Worm (Caenorhabditis elegans): ENCODE measurements around the gene cks-1.

cks-1 gene

ce11 chrIV:8512679-8513078, 1.0 kb upstream of the cks-1 start, which contains the start of gene C09G4.4:
Gene C09G4.4, plus strand, starts transcription at chrIV:8512979.
- TF ChIP-seq ttx-3 (tag; optimal IDR thresholded peaks at IDR 0.05): no peak
- TF ChIP-seq elt-2 (tag; optimal IDR thresholded peaks at IDR 0.05): peak; percentile 15

- no peak for TF ChIP-seq pqm-1 (tag; optimal IDR thresholded peaks at IDR 0.05)
- no peak for TF ChIP-seq C38D4.7 (GFP tag; optimal IDR thresholded peaks at IDR 0.05)
- TF ChIP-seq elt-2 (tag; optimal IDR thresholded peaks at IDR 0.05): no peak
- TF ChIP-seq sdc-2 (tag; optimal IDR thresholded peaks at IDR 0.05): no peak
- TF ChIP-seq ceh-18 (tag; optimal IDR thresholded peaks at IDR 0.05): no peak
- TF ChIP-seq ttx-3 (tag; optimal IDR thresholded peaks at IDR 0.05): no peak
- TF ChIP-seq pha-4 (tag; optimal IDR thresholded peaks at IDR 0.05): no peak
- no peak for TF ChIP-seq ztf-16 (tag; optimal IDR thresholded peaks at IDR 0.05)
Measured at ce11 chrIV:8514546-8514945, 827 bp downstream of the cks-1 start.

- TF ChIP-seq ceh-30 (tag; optimal IDR thresholded peaks at IDR 0.05): no peak
- TF ChIP-seq ceh-9 (tag; optimal IDR thresholded peaks at IDR 0.05): no peak
- TF ChIP-seq nfya-1 (tag; optimal IDR thresholded peaks at IDR 0.05): no peak
- no peak for TF ChIP-seq sdc-2 (tag; optimal IDR thresholded peaks at IDR 0.05)
- no peak for TF ChIP-seq fkh-6 (tag; optimal IDR thresholded peaks at IDR 0.05)
- TF ChIP-seq ref-2 (tag; optimal IDR thresholded peaks at IDR 0.05): no peak
- TF ChIP-seq sox-4 (tag; optimal IDR thresholded peaks at IDR 0.05): no peak
- TF ChIP-seq pqm-1 (tag; optimal IDR thresholded peaks at IDR 0.05): no peak
- no peak for TF ChIP-seq lim-6 (tag; optimal IDR thresholded peaks at IDR 0.05)
Measured at ce11 chrIV:8519949-8520348, 6.2 kb downstream of the cks-1 start.

- TF ChIP-seq hlh-30 (tag; optimal IDR thresholded peaks at IDR 0.05; ENCODE audit: insufficient read depth) (no peak), lin-11 (tag; optimal IDR thresholded peaks at IDR 0.05) (no peak), fkh-6 (tag; optimal IDR thresholded peaks at IDR 0.05) (no peak), ceh-18 (tag; optimal IDR thresholded peaks at IDR 0.05) (no peak)
Measured at ce11 chrIV:8520594-8520993, 6.9 kb downstream of the cks-1 start, which contains the start of gene pkg-2. Gene pkg-2, plus strand, starts transcription at chrIV:8520894.

- TF ChIP-seq ahr-1 (tag; optimal IDR thresholded peaks at IDR 0.05): no peak
- TF ChIP-seq ceh-18 (tag; optimal IDR thresholded peaks at IDR 0.05): no peak
- no peak for TF ChIP-seq odd-2 (tag; optimal IDR thresholded peaks at IDR 0.05)
- no peak for TF ChIP-seq hlh-15 (tag; optimal IDR thresholded peaks at IDR 0.05)
- TF ChIP-seq sox-4 (tag; optimal IDR thresholded peaks at IDR 0.05): no peak
Measured at ce11 chrIV:8523981-8524380, 10.3 kb downstream of the cks-1 start.

- TF ChIP-seq ceh-18 (tag; optimal IDR thresholded peaks at IDR 0.05) (peak; percentile 73), unc-55 (GFP tag; optimal IDR thresholded peaks at IDR 0.05) (peak; percentile 73), pros-1 (tag; optimal IDR thresholded peaks at IDR 0.05) (no peak)
Measured at ce11 chrIV:8526050-8526449, 12.3 kb downstream of the cks-1 start.

- no peak for TF ChIP-seq ceh-30 (tag; optimal IDR thresholded peaks at IDR 0.05)
- no peak for TF ChIP-seq elt-2 (tag; optimal IDR thresholded peaks at IDR 0.05)
- TF ChIP-seq ceh-31 (tag; optimal IDR thresholded peaks at IDR 0.05): no peak
Measured at ce11 chrIV:8526579-8526978, 12.9 kb downstream of the cks-1 start.

ce11 chrIV:8527598-8528012, 13.9 kb downstream of the cks-1 start:
- peak; percentile 82 for TF ChIP-seq hlh-30 (tag; optimal IDR thresholded peaks at IDR 0.05; ENCODE audit: insufficient read depth)
- TF ChIP-seq ceh-30 (tag; optimal IDR thresholded peaks at IDR 0.05): no peak
- TF ChIP-seq elt-2 (tag; optimal IDR thresholded peaks at IDR 0.05): peak; percentile 95
- no peak for TF ChIP-seq pax-1 (tag; optimal IDR thresholded peaks at IDR 0.05)
- TF ChIP-seq pqm-1 (tag; optimal IDR thresholded peaks at IDR 0.05): peak; percentile 51
- no peak for TF ChIP-seq odd-2 (tag; optimal IDR thresholded peaks at IDR 0.05)
- TF ChIP-seq lim-6 (tag; optimal IDR thresholded peaks at IDR 0.05): no peak
- TF ChIP-seq tbx-2 (tag; optimal IDR thresholded peaks at IDR 0.05): no peak
- TF ChIP-seq ceh-48 (tag; optimal IDR thresholded peaks at IDR 0.05): no peak
- no peak for TF ChIP-seq pat-9 (tag; optimal IDR thresholded peaks at IDR 0.05)
- no peak for TF ChIP-seq ceh-31 (tag; optimal IDR thresholded peaks at IDR 0.05)
- TF ChIP-seq pha-2 (tag; optimal IDR thresholded peaks at IDR 0.05): no peak
- TF ChIP-seq pag-3 (tag; optimal IDR thresholded peaks at IDR 0.05; ENCODE audit: borderline replicate concordance): no peak
- TF ChIP-seq unc-3 (GFP tag; conservative IDR thresholded peaks at IDR 0.05): no peak
- TF ChIP-seq unc-3 (tag; optimal IDR thresholded peaks at IDR 0.05): no peak
- TF ChIP-seq nfya-1 (tag; optimal IDR thresholded peaks at IDR 0.05): no peak
- no peak for TF ChIP-seq pros-1 (tag; optimal IDR thresholded peaks at IDR 0.05)
- no peak for TF ChIP-seq unc-42 (tag; optimal IDR thresholded peaks at IDR 0.05)
- TF ChIP-seq ceh-22 (tag; optimal IDR thresholded peaks at IDR 0.05): no peak
- TF ChIP-seq rnt-1 (tag; optimal IDR thresholded peaks at IDR 0.05): peak; percentile 3
- TF ChIP-seq ceh-19 (GFP tag; optimal IDR thresholded peaks at IDR 0.05): no peak
- no peak for TF ChIP-seq ceh-6 (GFP tag; optimal IDR thresholded peaks at IDR 0.05)
- TF ChIP-seq unc-55 (GFP tag; optimal IDR thresholded peaks at IDR 0.05): no peak
- no peak for TF ChIP-seq ttx-3 (tag; optimal IDR thresholded peaks at IDR 0.05)
- TF ChIP-seq zip-5 (tag; optimal IDR thresholded peaks at IDR 0.05): no peak

All from whole organism, late embryonic.